Worm (Caenorhabditis elegans) whole organism, L4 larva: ENCODE data around the gene F11D11.12.

Source experiments
- F26F4.8 ChIP-seq: fragments of 200-800 bp; sonication (Bioruptor generic); conservative IDR thresholded peaks from 2 replicates; pipeline ENCODE4 v1.3.6; 2022; ENCODE audit warnings: missing genetic modification characterization, missing compliant biosample characterization
- F37D6.2 ChIP-seq: sonication (generic microtip); optimal IDR thresholded peaks from 2 replicates; lab custom pipeline; 2016; ENCODE audit warnings: mild to moderate bottlenecking, missing genetic modification characterization, missing compliant biosample characterization
- F49E8.2 ChIP-seq: sonication (generic microtip); optimal IDR thresholded peaks from 2 replicates; lab custom pipeline; 2016; ENCODE audit warnings: missing compliant biosample characterization, mild to moderate bottlenecking, missing genetic modification characterization, borderline replicate concordance
- Y75B8A.6 ChIP-seq: fragments of 200-800 bp; sonication (Bioruptor generic); IDR thresholded peaks from 2 replicates; pipeline ENCODE4 v1.3.6; 2022; ENCODE audit warnings: missing genetic modification reagents, missing genetic modification characterization, missing compliant biosample characterization
- ZK337.2 ChIP-seq: fragments of 200-800 bp; sonication (Bioruptor generic); IDR thresholded peaks from 2 replicates; pipeline ENCODE4 v1.3.6; 2022; ENCODE audit warnings: missing genetic modification reagents, missing genetic modification characterization, missing compliant biosample characterization
- ZK546.5 ChIP-seq, 2 experiments: sonication (generic microtip); optimal IDR thresholded peaks; 2 replicates each; lab custom pipeline; 2017; ENCODE audit warnings: missing biosample characterization in 2 of 2, missing genetic modification characterization in 2 of 2
- aha-1 ChIP-seq: fragments of 150-350 bp; peaks from one replicate; lab custom pipeline; 2014; ENCODE audit warnings: missing biosample characterization, missing genetic modification characterization
- ceh-44 ChIP-seq: fragments of 200-800 bp; sonication (Bioruptor generic); IDR thresholded peaks from 2 replicates; pipeline ENCODE4 v1.3.6; 2022; ENCODE audit warnings: missing genetic modification reagents, missing genetic modification characterization, missing compliant biosample characterization
- ceh-82 ChIP-seq: sonication (generic microtip); optimal IDR thresholded peaks from 2 replicates; lab custom pipeline; 2017; ENCODE audit warnings: missing biosample characterization, missing genetic modification characterization
- cey-2 ChIP-seq: sonication (generic microtip); optimal IDR thresholded peaks from 3 replicates; lab custom pipeline; 2017; ENCODE audit warnings: missing genetic modification characterization, mild to moderate bottlenecking, missing compliant biosample characterization, antibody characterized with exemption, borderline replicate concordance; ENCODE audit not compliant: insufficient read depth
- daf-19 ChIP-seq: fragments of 200-800 bp; sonication (Bioruptor generic); conservative IDR thresholded peaks from 2 replicates; pipeline ENCODE4 v1.3.6; 2022; ENCODE audit warnings: missing genetic modification characterization, missing compliant biosample characterization
- dmd-9 ChIP-seq: fragments of 200-800 bp; sonication (Bioruptor generic); IDR thresholded peaks from 2 replicates; pipeline ENCODE4 v1.3.6; 2022; ENCODE audit warnings: missing genetic modification reagents, missing genetic modification characterization, missing compliant biosample characterization
- dpl-1 ChIP-seq: fragments of 150-350 bp; optimal IDR thresholded peaks from 2 replicates; lab custom pipeline; 2014; ENCODE audit warnings: missing biosample characterization, missing genetic modification reagents, missing genetic modification characterization
- duxl-1 ChIP-seq: sonication (generic microtip); optimal IDR thresholded peaks from 2 replicates; lab custom pipeline; 2016; ENCODE audit warnings: mild to moderate bottlenecking, missing genetic modification characterization, moderate library complexity, missing compliant biosample characterization; ENCODE audit not compliant: poor library complexity
- egl-43 ChIP-seq: fragments of 200-800 bp; sonication (Bioruptor generic); IDR thresholded peaks from 2 replicates; pipeline ENCODE4 v1.3.6; 2022; ENCODE audit warnings: missing genetic modification reagents, missing genetic modification characterization, missing compliant biosample characterization
- hif-1 ChIP-seq, 2 experiments: sonication (generic microtip); optimal IDR thresholded peaks; 2 replicates each; lab custom pipeline; 2016 to 2017; ENCODE audit warnings: missing compliant biosample characterization in 2 of 2, missing genetic modification characterization in 2 of 2, missing genetic modification reagents in 2 of 2, missing genotype in 2 of 2, mild to moderate bottlenecking in 1 of 2
- hmg-1.1 ChIP-seq: fragments of 200-800 bp; sonication (Bioruptor generic); IDR thresholded peaks from 2 replicates; pipeline ENCODE4 v1.3.6; 2022; ENCODE audit warnings: missing genetic modification reagents, missing genetic modification characterization, missing compliant biosample characterization
- lin-15B ChIP-seq: fragments of 150-350 bp; sonication (generic microtip); optimal IDR thresholded peaks from 3 replicates; lab custom pipeline; 2014; ENCODE audit warnings: missing biosample characterization, missing genetic modification characterization
- lin-29 ChIP-seq: fragments of 200-800 bp; sonication (Bioruptor generic); IDR thresholded peaks from 2 replicates; pipeline ENCODE4 v1.3.6; 2022; ENCODE audit warnings: missing genetic modification reagents, missing genetic modification characterization, missing compliant biosample characterization
- madf-5 ChIP-seq, 2 experiments: fragments of 200-800 bp; sonication (Bioruptor generic); IDR thresholded peaks; 2 replicates each; pipeline ENCODE4 v1.3.6; 2022; ENCODE audit warnings: missing compliant biosample characterization in 2 of 2, missing genetic modification characterization in 2 of 2
- mxl-2 ChIP-seq: fragments of 200-800 bp; sonication (Bioruptor generic); conservative IDR thresholded peaks from 2 replicates; pipeline ENCODE4 v1.3.6; 2022; ENCODE audit warnings: missing genetic modification reagents, missing genetic modification characterization, missing compliant biosample characterization
- nhr-10 ChIP-seq: fragments of 150-350 bp; optimal IDR thresholded peaks from 2 replicates; lab custom pipeline; 2014; ENCODE audit warnings: missing biosample characterization, missing genetic modification characterization
- nhr-111 ChIP-seq: fragments of 200-800 bp; sonication (Bioruptor generic); optimal IDR thresholded peaks from 2 replicates; lab custom pipeline; 2018; ENCODE audit warnings: mild to moderate bottlenecking, missing genetic modification characterization, missing compliant biosample characterization
- nhr-237 ChIP-seq: sonication (generic microtip); optimal IDR thresholded peaks from 2 replicates; lab custom pipeline; 2017; ENCODE audit warnings: missing biosample characterization, missing genetic modification characterization
- nhr-28 ChIP-seq: fragments of 150-350 bp; optimal IDR thresholded peaks from 2 replicates; lab custom pipeline; 2014; ENCODE audit warnings: missing biosample characterization, missing genetic modification characterization
- nhr-41 ChIP-seq: fragments of 200-800 bp; sonication (Bioruptor generic); IDR thresholded peaks from 2 replicates; pipeline ENCODE4 v1.3.6; 2022; ENCODE audit warnings: missing genetic modification reagents, missing genetic modification characterization, missing compliant biosample characterization
- nhr-6 ChIP-seq: fragments of 150-350 bp; optimal IDR thresholded peaks from 2 replicates; lab custom pipeline; 2014; ENCODE audit warnings: missing biosample characterization, missing genetic modification characterization
- pqm-1 ChIP-seq: sonication (generic microtip); optimal IDR thresholded peaks from 2 replicates; lab custom pipeline; 2017; ENCODE audit warnings: missing biosample characterization, missing genetic modification characterization
- saeg-2 ChIP-seq: fragments of 200-800 bp; sonication (Bioruptor generic); IDR thresholded peaks from 2 replicates; pipeline ENCODE4 v1.3.6; 2022; ENCODE audit warnings: missing genetic modification reagents, missing genetic modification characterization, missing compliant biosample characterization
- set-16 ChIP-seq: fragments of 200-800 bp; sonication (Bioruptor generic); IDR thresholded peaks from 2 replicates; pipeline ENCODE4 v1.3.6; 2022; ENCODE audit warnings: missing genetic modification reagents, missing genetic modification characterization, missing compliant biosample characterization
- skn-1 ChIP-seq: fragments of 150-350 bp; optimal IDR thresholded peaks from 2 replicates; lab custom pipeline; 2014; ENCODE audit warnings: missing biosample characterization, missing genetic modification characterization
- snpc-4 ChIP-seq: fragments of 150-350 bp; optimal IDR thresholded peaks from 2 replicates; lab custom pipeline; 2014; ENCODE audit warnings: missing biosample characterization, missing genetic modification characterization
- spr-1 ChIP-seq: sonication (generic microtip); optimal IDR thresholded peaks from 2 replicates; lab custom pipeline; 2016; ENCODE audit warnings: mild to moderate bottlenecking, missing genetic modification characterization, missing compliant biosample characterization
- tag-97 ChIP-seq: fragments of 200-800 bp; sonication (Bioruptor generic); IDR thresholded peaks from 2 replicates; pipeline ENCODE4 v1.3.6; 2022; ENCODE audit warnings: missing genetic modification characterization, missing compliant biosample characterization
- tra-1 ChIP-seq: fragments of 200-800 bp; sonication (Bioruptor generic); IDR thresholded peaks from 2 replicates; pipeline ENCODE4 v1.3.6; 2022; ENCODE audit warnings: missing genetic modification reagents, missing genetic modification characterization, missing compliant biosample characterization
- unc-62 ChIP-seq, 3 experiments: fragments of 150-350 bp in 1 of 3; sonication (generic microtip); optimal IDR thresholded peaks in 2 of 3; peaks in 1 of 3; 1 replicate in 1 of 3; 2 replicates in 2 of 3; lab custom pipeline; 2014 to 2017; ENCODE audit warnings: missing biosample characterization in 3 of 3, missing genetic modification characterization in 3 of 3, missing genetic modification reagents in 3 of 3, missing genotype in 1 of 3
- zfp-2 ChIP-seq: sonication (generic microtip); optimal IDR thresholded peaks from 2 replicates; lab custom pipeline; 2016; ENCODE audit warnings: mild to moderate bottlenecking, missing genetic modification characterization, missing compliant biosample characterization
- zip-11 ChIP-seq: fragments of 200-800 bp; sonication (Bioruptor generic); IDR thresholded peaks from 2 replicates; pipeline ENCODE4 v1.3.6; 2022; ENCODE audit warnings: missing genetic modification characterization, missing compliant biosample characterization

Gene F11D11.12

DNA sequence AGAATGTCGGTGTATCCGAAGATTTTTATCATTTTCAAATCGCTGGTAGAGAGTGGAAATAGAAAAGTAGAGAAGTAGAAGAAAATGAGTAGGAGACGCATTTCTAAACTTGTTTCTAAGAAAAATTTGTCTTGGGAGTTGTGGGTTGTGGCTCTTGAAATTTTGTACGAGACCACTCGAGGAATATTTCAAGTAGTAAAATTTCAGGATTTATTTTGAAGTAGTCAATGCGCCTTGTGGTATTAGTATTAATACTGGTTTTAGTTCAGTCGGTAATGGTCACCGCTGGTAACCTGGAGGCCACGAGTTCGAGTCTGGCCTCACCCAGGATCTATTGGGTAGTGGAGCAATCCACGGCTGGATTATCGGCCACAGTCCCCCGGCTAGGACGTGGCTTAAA lies 1.8 kb downstream of the F11D11.12 start, which contains the start of gene clec-252:
Gene clec-252, minus strand, starts transcription at position 101 of the 400 bp plus-strand sequence.
- TF ChIP-seq ceh-82 (tag; lab: Kevin White, UChicago) (no peak), unc-62 (GFP tag; optimal IDR thresholded peaks at IDR 0.05 in 1 of 2; lab: Kevin White, UChicago) (peak in 1 of 2 experiments; percentile 41), unc-62 (tag; optimal IDR thresholded peaks at IDR 0.05; lab: Kevin White, UChicago) (no peak)
- TF ChIP-seq, all 104 proteins: peak for 1

DNA sequence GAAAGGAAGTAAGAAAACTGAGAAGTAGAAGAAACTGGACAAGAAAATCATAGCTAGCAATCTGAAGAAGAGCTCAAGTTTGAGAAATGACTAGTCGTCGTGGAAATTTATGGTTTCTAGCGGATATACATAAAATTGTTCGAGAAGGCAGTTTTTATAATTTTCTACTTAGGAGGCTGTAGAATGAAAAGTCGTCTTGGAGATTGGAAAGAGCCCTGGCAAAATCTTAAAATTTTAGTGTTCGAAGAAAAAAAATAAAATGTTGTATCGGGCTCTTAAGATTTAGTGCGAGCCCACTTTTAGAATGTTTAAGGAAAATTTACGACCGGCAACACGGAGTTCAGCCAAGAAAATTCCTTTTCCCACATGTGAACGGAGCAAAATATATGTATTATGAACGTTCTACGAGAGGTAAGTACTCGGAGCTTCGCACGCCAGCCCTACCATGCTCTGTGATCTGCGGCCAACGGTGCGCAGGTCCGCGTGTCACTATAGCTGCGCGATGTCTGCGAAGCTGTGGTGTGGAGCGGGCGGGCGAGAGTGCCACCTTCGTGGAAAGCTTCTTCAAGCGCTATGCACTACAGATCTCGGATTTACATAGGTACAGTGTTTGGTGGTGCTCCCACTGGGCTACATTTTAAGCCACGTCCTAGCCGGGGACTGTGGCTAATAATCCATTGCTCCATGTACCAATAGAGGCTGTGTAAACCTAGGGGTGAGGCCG lies 3.4 kb downstream of the F11D11.12 start, which contains the start of gene clec-251:
Gene clec-251, minus strand, starts transcription at position 51 of the 724 bp plus-strand sequence.
- TF ChIP-seq tra-1 (GFP tag; lab: Robert Waterston, UW) (no peak), hmg-1.1 (GFP tag; lab: Robert Waterston, UW) (no peak), unc-62 (GFP tag; optimal IDR thresholded peaks at IDR 0.05 in 1 of 2; lab: Kevin White, UChicago) (no peak), unc-62 (tag; optimal IDR thresholded peaks at IDR 0.05; lab: Kevin White, UChicago) (no peak), mxl-2 (GFP tag; lab: Robert Waterston, UW) (no peak), set-16 (GFP tag; lab: Robert Waterston, UW) (peak; percentile 51; the same call in 1 of the 2 replicates), aha-1 (tag; lab: Kevin White, UChicago) (peak; percentile 35)

DNA sequence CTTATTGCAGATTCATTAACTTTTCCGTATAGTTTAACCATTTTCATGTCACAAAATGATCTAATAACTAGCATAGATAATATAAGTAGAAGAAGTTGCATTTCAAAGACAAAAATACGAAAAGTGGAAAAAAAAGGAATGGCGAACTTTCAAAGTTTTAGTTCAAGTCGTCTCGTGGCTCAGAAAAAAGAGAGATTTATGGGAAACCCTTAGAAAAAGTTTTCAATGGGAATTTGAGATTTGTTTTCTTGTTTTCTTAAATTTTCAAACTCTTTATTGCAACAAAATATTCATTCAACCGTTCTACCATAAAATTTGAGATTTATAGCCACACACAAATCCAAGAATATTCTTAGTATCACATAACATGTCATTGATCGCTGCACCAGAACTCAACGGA lies 8.4 kb downstream of the F11D11.12 start, which contains the start of gene clec-250:
Gene clec-250, minus strand, starts transcription at position 101 of the 400 bp plus-strand sequence.
- TF ChIP-seq saeg-2 (GFP tag; lab: Robert Waterston, UW) (no peak), hif-1 (tag; optimal IDR thresholded peaks at IDR 0.05; lab: Kevin White, UChicago) (no peak), snpc-4 (tag; lab: Kevin White, UChicago) (no peak), pqm-1 (tag; lab: Kevin White, UChicago) (no peak)

- no peak for TF ChIP-seq nhr-6 (tag; lab: Kevin White, UChicago)
- no peak for TF ChIP-seq nhr-10 (tag; lab: Kevin White, UChicago)
- peak; percentile 1 for TF ChIP-seq nhr-28 (tag; lab: Kevin White, UChicago)
- TF ChIP-seq duxl-1 (tag; lab: Kevin White, UChicago), result peak; percentile 93
Measured at ce11 chrV:18737646-18738045, 12.8 kb downstream of the F11D11.12 start.

DNA sequence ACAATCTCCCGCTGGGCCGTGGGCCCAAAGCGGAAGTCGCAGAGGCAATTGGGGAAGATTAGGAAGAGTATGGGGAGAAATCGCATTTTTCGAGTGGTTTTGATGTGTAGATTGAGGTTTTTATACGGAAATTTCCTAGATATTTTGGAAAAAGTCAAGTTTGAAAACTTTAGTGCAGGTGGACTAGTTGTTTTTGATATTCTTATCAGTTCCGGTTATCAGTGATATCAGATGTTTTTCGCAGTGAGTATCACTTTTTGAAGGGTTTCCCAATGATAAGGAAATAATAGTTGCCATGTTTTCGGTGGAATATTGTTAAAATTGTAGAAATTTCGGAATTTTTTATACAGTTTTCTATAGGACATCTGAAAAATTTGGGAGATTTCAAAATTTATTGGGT lies 16.1 kb downstream of the F11D11.12 start, which contains the start of gene scl-20:
Gene scl-20, minus strand, starts transcription at position 101 of the 400 bp plus-strand sequence.
- TF ChIP-seq egl-43 (no peak), nhr-237 (tag; lab: Kevin White, UChicago) (no peak), F49E8.2 (tag; lab: Kevin White, UChicago) (no peak), zfp-2 (tag; lab: Kevin White, UChicago) (no peak), ZK546.5 (tag; optimal IDR thresholded peaks at IDR 0.05; lab: Kevin White, UChicago) (no peak), zip-11 (GFP tag; lab: Robert Waterston, UW) (no peak), cey-2 (tag; lab: Kevin White, UChicago) (no peak), madf-5 (GFP tag; IDR thresholded peaks at IDR 0.05; lab: Robert Waterston, UW) (no peak), F26F4.8 (GFP tag; lab: Robert Waterston, UW) (no peak), lin-15B (tag; lab: Kevin White, UChicago) (no peak), skn-1 (no peak), nhr-41 (GFP tag; lab: Robert Waterston, UW) (no peak), spr-1 (tag; lab: Kevin White, UChicago) (no peak)

DNA sequence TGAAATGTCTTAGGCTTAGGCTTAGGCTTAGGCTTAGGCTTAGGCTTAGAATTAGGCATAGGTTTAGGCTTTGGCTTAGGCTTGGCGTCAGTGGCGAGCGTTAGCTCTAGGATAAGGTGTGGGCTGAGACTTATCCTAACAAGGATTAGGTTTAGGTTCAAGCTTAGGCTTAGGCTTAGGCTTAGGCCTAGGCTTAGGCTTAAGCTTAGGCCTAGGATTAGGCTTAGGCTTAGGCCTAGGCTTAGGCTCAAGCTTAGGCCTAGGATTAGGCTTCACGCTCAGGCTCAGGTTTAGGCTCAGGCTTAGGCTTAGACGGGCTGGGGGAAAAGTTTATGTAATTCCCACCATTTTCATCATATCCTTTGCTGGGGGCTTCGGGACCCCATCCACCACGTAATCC lies 16.5 kb downstream of the F11D11.12 start:
- no peak for TF ChIP-seq ceh-44 (GFP tag; lab: Robert Waterston, UW)
- no peak for TF ChIP-seq tag-97
- no peak for TF ChIP-seq duxl-1 (tag; lab: Kevin White, UChicago)
- TF ChIP-seq ZK337.2 (GFP tag; lab: Robert Waterston, UW), result no peak
- TF ChIP-seq lin-29, result no peak
- no peak for TF ChIP-seq daf-19 (GFP tag; lab: Robert Waterston, UW)
- TF ChIP-seq F37D6.2 (tag; lab: Kevin White, UChicago), result no peak
- no peak for TF ChIP-seq nhr-10 (tag; lab: Kevin White, UChicago)
- no peak for TF ChIP-seq hmg-1.1 (GFP tag; lab: Robert Waterston, UW)
- no peak for TF ChIP-seq nhr-111 (GFP tag; lab: Kevin White, UChicago)
- TF ChIP-seq spr-1 (tag; lab: Kevin White, UChicago), result no peak
- no peak for TF ChIP-seq dpl-1 (GFP tag; lab: Kevin White, UChicago)
- no peak for TF ChIP-seq aha-1 (tag; lab: Kevin White, UChicago)
- no peak for TF ChIP-seq mxl-2 (GFP tag; lab: Robert Waterston, UW)
- no peak for TF ChIP-seq Y75B8A.6
- TF ChIP-seq dmd-9 (GFP tag; lab: Robert Waterston, UW), result no peak
- TF ChIP-seq tra-1 (GFP tag; lab: Robert Waterston, UW), result no peak
- no peak for TF ChIP-seq snpc-4 (tag; lab: Kevin White, UChicago)
- no peak for TF ChIP-seq set-16 (GFP tag; lab: Robert Waterston, UW)
